Fruit fly (Drosophila melanogaster) whole organism, embryonic: ENCODE data around the gene CG13471.

Experiments
- Blimp-1 ChIP-seq: fragments of 200-800 bp; sonication (Bioruptor generic); optimal IDR thresholded peaks from 3 replicates; lab custom pipeline; 2018; ENCODE audit warnings: missing biosample characterization, missing genetic modification characterization, mild to moderate bottlenecking, moderate library complexity, missing genetic modification reagents
- CG10147 ChIP-seq: fragments of 200-800 bp; sonication (Bioruptor generic); optimal IDR thresholded peaks from 2 replicates; lab custom pipeline; 2019; ENCODE audit warnings: missing biosample characterization, mild to moderate bottlenecking, missing genetic modification characterization, moderate library complexity
- CG10543 ChIP-seq: fragments of 200-800 bp; sonication (Bioruptor generic); optimal IDR thresholded peaks from 3 replicates; lab custom pipeline; 2017; ENCODE audit warnings: missing biosample characterization, mild to moderate bottlenecking, missing genetic modification characterization, moderate library complexity
- CG11696 ChIP-seq: fragments of 200-800 bp; sonication (Bioruptor generic); IDR thresholded peaks from 2 replicates; pipeline ENCODE4 v1.3.6; 2022; ENCODE audit warnings: missing biosample characterization, missing genetic modification characterization
- CG13624 ChIP-seq: fragments of 200-800 bp; sonication (Bioruptor generic); optimal IDR thresholded peaks from 2 replicates; lab custom pipeline; 2016; ENCODE audit warnings: missing biosample characterization, missing genetic modification characterization
- CG13894 ChIP-seq: fragments of 200-800 bp; sonication (Bioruptor generic); optimal IDR thresholded peaks from 3 replicates; lab custom pipeline; 2018; ENCODE audit warnings: missing biosample characterization, mild to moderate bottlenecking, missing genetic modification characterization, moderate library complexity
- CG14965 ChIP-seq: fragments of 200-800 bp; sonication (Bioruptor generic); optimal IDR thresholded peaks from 2 replicates; lab custom pipeline; 2016; ENCODE audit warnings: missing biosample characterization, missing genetic modification characterization, borderline replicate concordance
- CG17829 ChIP-seq: fragments of 200-800 bp; optimal IDR thresholded peaks from 2 replicates; lab custom pipeline; 2019; ENCODE audit warnings: missing biosample characterization, mild to moderate bottlenecking, missing genetic modification characterization, moderate library complexity
- CG1832 ChIP-seq: fragments of 200-800 bp; sonication (Bioruptor generic); optimal IDR thresholded peaks from 2 replicates; lab custom pipeline; 2017; ENCODE audit warnings: missing biosample characterization, mild to moderate bottlenecking, missing genetic modification characterization, inconsistent platforms
- CG18476 ChIP-seq: fragments of 200-800 bp; sonication (Bioruptor generic); optimal IDR thresholded peaks from 2 replicates; lab custom pipeline; 2016; ENCODE audit warnings: missing biosample characterization, mild to moderate bottlenecking, missing genetic modification characterization
- CG18599 ChIP-seq: fragments of 200-800 bp; sonication (Bioruptor generic); optimal IDR thresholded peaks from 3 replicates; lab custom pipeline; 2017; ENCODE audit warnings: missing biosample characterization, missing genetic modification characterization, mild to moderate bottlenecking, moderate library complexity, missing genetic modification reagents
- CG31441 ChIP-seq: fragments of 200-800 bp; sonication (Bioruptor generic); IDR thresholded peaks from 2 replicates; pipeline ENCODE4 v1.3.6; 2022; ENCODE audit warnings: missing biosample characterization, missing genetic modification characterization
- CG3281 ChIP-seq: fragments of 200-800 bp; sonication (Bioruptor generic); optimal IDR thresholded peaks from 3 replicates; lab custom pipeline; 2017; ENCODE audit warnings: missing biosample characterization, mild to moderate bottlenecking, missing genetic modification characterization
- CG3407 ChIP-seq: fragments of 200-800 bp; sonication (Bioruptor generic); optimal IDR thresholded peaks from 2 replicates; lab custom pipeline; 2018; ENCODE audit warnings: missing biosample characterization, mild to moderate bottlenecking, missing genetic modification characterization
- CG3847 ChIP-seq: fragments of 200-800 bp; sonication (Bioruptor generic); IDR thresholded peaks from 2 replicates; pipeline ENCODE4 v1.3.6; 2022; ENCODE audit warnings: missing biosample characterization, missing genetic modification characterization
- CG4707 ChIP-seq: fragments of 200-800 bp; sonication (Bioruptor generic); optimal IDR thresholded peaks from 2 replicates; lab custom pipeline; 2018; ENCODE audit warnings: missing biosample characterization, mild to moderate bottlenecking, missing genetic modification characterization, moderate library complexity
- CG6272 ChIP-seq: fragments of 200-800 bp; sonication (Bioruptor generic); IDR thresholded peaks from 2 replicates; pipeline ENCODE4 v1.3.6; 2022; ENCODE audit warnings: missing biosample characterization, missing genetic modification characterization
- CG7745 ChIP-seq: fragments of 200-800 bp; sonication (Bioruptor generic); optimal IDR thresholded peaks from 2 replicates; lab custom pipeline; 2018; ENCODE audit warnings: missing biosample characterization, mild to moderate bottlenecking, missing genetic modification characterization, moderate library complexity
- ERR ChIP-seq: fragments of 200-800 bp; sonication (Bioruptor generic); optimal IDR thresholded peaks from 2 replicates; lab custom pipeline; 2016; ENCODE audit warnings: missing biosample characterization, missing genetic modification characterization
- Ets65A ChIP-seq: fragments of 200-800 bp; sonication (Bioruptor generic); peaks from one replicate; lab custom pipeline; 2016; ENCODE audit warnings: missing biosample characterization, missing genetic modification characterization
- HmgD ChIP-seq: fragments of 200-800 bp; sonication (Bioruptor generic); optimal IDR thresholded peaks from 3 replicates; lab custom pipeline; 2016; ENCODE audit warnings: missing biosample characterization, missing genetic modification characterization
- Mad ChIP-seq: fragments of 200-800 bp; sonication (Bioruptor generic); optimal IDR thresholded peaks from 2 replicates; lab custom pipeline; 2016; ENCODE audit warnings: missing biosample characterization, missing genetic modification characterization
- Max ChIP-seq: fragments of 200-800 bp; sonication (Bioruptor generic); optimal IDR thresholded peaks from 2 replicates; lab custom pipeline; 2016; ENCODE audit warnings: missing biosample characterization, mild to moderate bottlenecking, missing genetic modification characterization
- Vsx1 ChIP-seq: fragments of 200-800 bp; sonication (Bioruptor generic); optimal IDR thresholded peaks from 2 replicates; lab custom pipeline; 2017; ENCODE audit warnings: missing biosample characterization, mild to moderate bottlenecking, missing genetic modification characterization, missing genetic modification reagents
- al ChIP-seq: fragments of 200-800 bp; sonication (Bioruptor generic); IDR thresholded peaks from 2 replicates; pipeline ENCODE4 v1.3.6; 2022; ENCODE audit warnings: missing biosample characterization, missing genetic modification characterization
- ara ChIP-seq: fragments of 200-800 bp; sonication (Bioruptor generic); IDR thresholded peaks from 2 replicates; pipeline ENCODE4 v1.3.6; 2022; ENCODE audit warnings: missing biosample characterization, missing genetic modification characterization
- bcd ChIP-seq: fragments of 200-800 bp; sonication (Bioruptor generic); optimal IDR thresholded peaks from 2 replicates; lab custom pipeline; 2017; ENCODE audit warnings: missing biosample characterization, mild to moderate bottlenecking, missing genetic modification characterization
- bsh ChIP-seq, 2 experiments: fragments of 200-800 bp; sonication (Bioruptor generic); optimal IDR thresholded peaks; 2 replicates each; lab custom pipeline; 2017 to 2018; ENCODE audit warnings: mild to moderate bottlenecking in 2 of 2, missing biosample characterization in 2 of 2, missing genetic modification characterization in 2 of 2, moderate library complexity in 1 of 2
- btn ChIP-seq: fragments of 200-800 bp; sonication (Bioruptor generic); optimal IDR thresholded peaks from 2 replicates; lab custom pipeline; 2016; ENCODE audit warnings: missing biosample characterization, missing genetic modification characterization
- crp ChIP-seq, 2 experiments: fragments of 200-800 bp; sonication (Bioruptor generic); optimal IDR thresholded peaks; 2 replicates in 1 of 2; 3 replicates in 1 of 2; lab custom pipeline; 2017; ENCODE audit warnings: missing biosample characterization in 2 of 2, missing genetic modification characterization in 2 of 2, mild to moderate bottlenecking in 1 of 2, moderate library complexity in 1 of 2
- ewg ChIP-seq: fragments of 200-800 bp; sonication (Bioruptor generic); optimal IDR thresholded peaks from 3 replicates; lab custom pipeline; 2017; ENCODE audit warnings: mild to moderate bottlenecking, missing biosample characterization, missing genetic modification reagents, missing genetic modification characterization
- fd102C ChIP-seq: fragments of 200-800 bp; sonication (Bioruptor generic); optimal IDR thresholded peaks from 2 replicates; lab custom pipeline; 2018; ENCODE audit warnings: missing biosample characterization, mild to moderate bottlenecking, missing genetic modification characterization, moderate library complexity
- fd64A ChIP-seq: fragments of 200-800 bp; sonication (Bioruptor generic); optimal IDR thresholded peaks from 3 replicates; lab custom pipeline; 2018; ENCODE audit warnings: missing biosample characterization, mild to moderate bottlenecking, missing genetic modification characterization
- fd96Cb ChIP-seq: fragments of 200-800 bp; sonication (Bioruptor generic); optimal IDR thresholded peaks from 2 replicates; lab custom pipeline; 2018; ENCODE audit warnings: missing biosample characterization, mild to moderate bottlenecking, missing genetic modification characterization, moderate library complexity
- gcm ChIP-seq: fragments of 200-800 bp; sonication (Bioruptor generic); optimal IDR thresholded peaks from 2 replicates; lab custom pipeline; 2019; ENCODE audit warnings: missing biosample characterization, mild to moderate bottlenecking, missing genetic modification characterization, moderate library complexity
- hkb ChIP-seq, 2 experiments: fragments of 200-800 bp in 1 of 2; fragments of >200 bp in 1 of 2; sonication (Bioruptor generic) in 1 of 2; IDR thresholded peaks in 1 of 2; optimal IDR thresholded peaks in 1 of 2; 2 replicates each; pipeline versions ENCODE4 v1.3.6 to Lab custom; 2017 to 2022; ENCODE audit warnings: missing biosample characterization in 1 of 2, missing genetic modification characterization in 1 of 2
- jing ChIP-seq: fragments of 200-800 bp; sonication (Bioruptor generic); optimal IDR thresholded peaks from 2 replicates; lab custom pipeline; 2018; ENCODE audit warnings: missing biosample characterization, mild to moderate bottlenecking, missing genetic modification characterization
- jumu ChIP-seq: fragments of 200-800 bp; sonication (Bioruptor generic); optimal IDR thresholded peaks from 3 replicates; lab custom pipeline; 2016; ENCODE audit warnings: missing biosample characterization, missing genetic modification characterization
- kah ChIP-seq: fragments of 200-800 bp; sonication (Bioruptor generic); optimal IDR thresholded peaks from 2 replicates; lab custom pipeline; 2018; ENCODE audit warnings: missing biosample characterization, mild to moderate bottlenecking, missing genetic modification characterization
- ken ChIP-seq: fragments of 200-800 bp; sonication (Bioruptor generic); IDR thresholded peaks from 3 replicates; pipeline ENCODE4 v1.3.6; 2022; ENCODE audit warnings: missing biosample characterization, missing genetic modification characterization
- pfk ChIP-seq: fragments of 200-800 bp; sonication (Bioruptor generic); optimal IDR thresholded peaks from 2 replicates; lab custom pipeline; 2018; ENCODE audit warnings: missing biosample characterization, mild to moderate bottlenecking, missing genetic modification characterization, moderate library complexity
- scrt ChIP-seq: fragments of 200-800 bp; sonication (Bioruptor generic); optimal IDR thresholded peaks from 2 replicates; lab custom pipeline; 2018; ENCODE audit warnings: missing biosample characterization, mild to moderate bottlenecking, missing genetic modification characterization, moderate library complexity
- tap ChIP-seq: fragments of 200-800 bp; optimal IDR thresholded peaks from 3 replicates; lab custom pipeline; 2019; ENCODE audit warnings: missing biosample characterization, mild to moderate bottlenecking, missing genetic modification characterization, moderate library complexity
- tx ChIP-seq: fragments of 200-800 bp; sonication (Bioruptor generic); optimal IDR thresholded peaks from 2 replicates; lab custom pipeline; 2016; ENCODE audit warnings: missing biosample characterization, missing genetic modification characterization
- vnd ChIP-seq: fragments of 200-800 bp; sonication (Bioruptor generic); IDR thresholded peaks from 3 replicates; pipeline ENCODE4 v1.3.6; 2022; ENCODE audit warnings: missing biosample characterization, missing genetic modification characterization; ENCODE audit not compliant: partially characterized antibody
- zen ChIP-seq: fragments of 200-800 bp; sonication (Bioruptor generic); optimal IDR thresholded peaks from 3 replicates; lab custom pipeline; 2018; ENCODE audit warnings: missing biosample characterization, mild to moderate bottlenecking, missing genetic modification characterization, moderate library complexity
- zfh1 ChIP-seq: fragments of 200-800 bp; sonication (Bioruptor generic); IDR thresholded peaks from 3 replicates; pipeline ENCODE4 v1.3.6; 2022; ENCODE audit warnings: missing biosample characterization, missing genetic modification characterization

CG13471 gene

DNA sequence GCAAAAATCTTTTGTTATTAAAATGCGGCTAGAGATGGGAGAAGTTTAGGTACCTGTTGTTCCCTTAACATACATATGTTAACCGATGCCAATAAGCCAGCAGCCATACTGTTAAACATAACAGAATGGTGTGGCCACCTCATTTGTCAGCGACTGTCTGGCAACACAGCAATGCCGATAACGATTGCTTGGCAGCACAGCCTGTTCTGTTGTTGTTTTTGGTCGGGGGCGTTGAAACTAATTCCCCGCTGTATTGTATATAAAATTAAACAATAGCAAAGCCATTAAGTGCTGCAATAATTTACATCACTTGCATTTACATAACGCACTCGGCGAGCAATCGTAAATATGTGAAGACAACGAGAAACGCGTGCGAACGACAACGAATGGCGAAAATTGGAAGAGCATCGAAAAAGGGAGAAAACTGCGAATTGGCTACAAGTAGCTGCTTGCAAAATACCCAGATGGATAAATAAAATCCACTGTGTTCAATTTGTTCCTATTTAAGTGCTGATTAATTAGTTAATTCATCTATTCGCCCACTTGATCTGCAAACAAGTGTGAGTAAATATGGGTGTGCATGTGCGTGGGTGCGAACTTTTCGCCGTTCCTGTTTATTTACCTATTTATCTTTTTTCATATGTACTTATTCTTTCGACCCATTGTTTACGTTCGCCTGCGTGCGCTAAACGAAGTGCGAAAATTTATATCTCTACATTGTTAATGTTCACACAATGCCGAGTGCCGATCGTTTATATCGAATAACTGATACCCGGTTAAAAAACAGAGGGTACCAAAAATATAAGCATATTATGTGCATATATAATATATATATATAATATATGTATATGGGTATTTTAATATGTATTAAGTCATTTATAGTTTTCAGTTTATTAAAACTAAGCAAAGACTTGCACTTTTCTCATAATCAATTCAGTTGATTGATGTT lies 28.8 kb upstream of the CG13471 start, which contains the start of the genes Tsen34 and Mgat4a (continued):
- no peak for TF ChIP-seq Mad (GFP tag; lab: Kevin White, UChicago)
- TF ChIP-seq jumu (GFP tag; lab: Kevin White, UChicago) = no peak
- TF ChIP-seq tap (tag; lab: Kevin White, UChicago) = peak; percentile 15
- TF ChIP-seq CG1832 (GFP tag; lab: Kevin White, UChicago) = no peak
- no peak for TF ChIP-seq HmgD (GFP tag; lab: Kevin White, UChicago)
- peak; percentile 17; the same call in 1 of the 3 replicates for TF ChIP-seq vnd (GFP tag; lab: Robert Waterston, UW)
- TF ChIP-seq ewg (GFP tag; lab: Kevin White, UChicago) = no peak
- peak; percentile 56 for TF ChIP-seq Ets65A (GFP tag; lab: Kevin White, UChicago)
- peak; percentile 31 for TF ChIP-seq CG17829
- TF ChIP-seq CG11696 (GFP tag; lab: Robert Waterston, UW) = 0 out of 2 replicates have a peak, but pooled peaks have one; percentile 13
- no peak for TF ChIP-seq Blimp-1 (GFP tag; lab: Kevin White, UChicago)
- TF ChIP-seq CG13894 (tag; lab: Kevin White, UChicago) = no peak
- peak; percentile 77 for TF ChIP-seq kah (GFP tag; lab: Kevin White, UChicago)
- TF ChIP-seq hkb (optimal IDR thresholded peaks at IDR 0.05; lab: Kevin White, UChicago) = no peak
- TF ChIP-seq hkb (GFP tag; IDR thresholded peaks at IDR 0.05; lab: Robert Waterston, UW) = 0 out of 2 replicates have a peak, but pooled peaks have one; percentile 28
- no peak for TF ChIP-seq jing (GFP tag; lab: Kevin White, UChicago)
- peak; percentile 91 for TF ChIP-seq CG10543 (GFP tag; lab: Kevin White, UChicago)
- TF ChIP-seq ara (GFP tag; lab: Robert Waterston, UW) = no peak
- TF ChIP-seq CG3847 = peak; percentile 16; the same call in 1 of the 2 replicates
- TF ChIP-seq CG7745 (tag; lab: Kevin White, UChicago) = no peak
- no peak for TF ChIP-seq ken
- peak; percentile 15 for TF ChIP-seq CG18476 (GFP tag; lab: Kevin White, UChicago)
- no peak for TF ChIP-seq fd64A (GFP tag; lab: Kevin White, UChicago)
- no peak for TF ChIP-seq ERR (GFP tag; lab: Kevin White, UChicago)
- peak; percentile 90 for TF ChIP-seq scrt (GFP tag; lab: Kevin White, UChicago)
- peak; percentile 51 for TF ChIP-seq pfk
- no peak for TF ChIP-seq CG3407 (GFP tag; lab: Kevin White, UChicago)
- no peak for TF ChIP-seq CG6272 (GFP tag; lab: Robert Waterston, UW)
- TF ChIP-seq CG10147 (GFP tag; lab: Kevin White, UChicago) = no peak
- no peak for TF ChIP-seq fd102C (GFP tag; lab: Kevin White, UChicago)
- no peak for TF ChIP-seq CG4707 (GFP tag; lab: Kevin White, UChicago)
- no peak for TF ChIP-seq CG31441 (GFP tag; lab: Robert Waterston, UW)
- peak; percentile 78 for TF ChIP-seq CG3281 (GFP tag; lab: Kevin White, UChicago)
- peak; percentile 53 for TF ChIP-seq Max (GFP tag; lab: Kevin White, UChicago)
- TF ChIP-seq al (GFP tag; lab: Robert Waterston, UW) = no peak
- TF ChIP-seq bsh (GFP tag; optimal IDR thresholded peaks at IDR 0.05; lab: Kevin White, UChicago) = no peak
- peak in 1 of 2 experiments; percentile 39 for TF ChIP-seq crp (GFP tag; optimal IDR thresholded peaks at IDR 0.05; lab: Kevin White, UChicago)
- no peak for TF ChIP-seq fd96Cb (tag; lab: Kevin White, UChicago)
- TF ChIP-seq zen (tag; lab: Kevin White, UChicago) = peak; percentile 37
- no peak for TF ChIP-seq Vsx1 (GFP tag; lab: Kevin White, UChicago)
- TF ChIP-seq btn (GFP tag; lab: Kevin White, UChicago) = no peak
- no peak for TF ChIP-seq gcm
- TF ChIP-seq CG13624 (GFP tag; lab: Kevin White, UChicago) = peak; percentile 52
- TF ChIP-seq CG18599 (GFP tag; lab: Kevin White, UChicago) = peak; percentile 82
- TF ChIP-seq bcd (GFP tag; lab: Kevin White, UChicago) = no peak
- TF ChIP-seq zfh1 (GFP tag; lab: Robert Waterston, UW) = no peak; the same call in 2 of the 3 replicates
- TF ChIP-seq tx = peak; percentile 37
- peak; percentile 27 for TF ChIP-seq CG14965 (GFP tag; lab: Kevin White, UChicago)
